Worm (Caenorhabditis elegans) whole organism, L1 larva: ENCODE results near the gene exc-7.

Experiments
- F16B12.6 ChIP-seq: fragments of 150-350 bp; optimal IDR thresholded peaks from 2 replicates; lab custom pipeline; 2014; ENCODE audit warnings: missing biosample characterization, missing genetic modification characterization
- aha-1 ChIP-seq: fragments of 150-350 bp; optimal IDR thresholded peaks from 2 replicates; lab custom pipeline; 2014; ENCODE audit warnings: missing biosample characterization, missing genetic modification characterization
- alr-1 ChIP-seq: fragments of 200-800 bp; sonication (Bioruptor generic); optimal IDR thresholded peaks from 2 replicates; lab custom pipeline; 2018; ENCODE audit warnings: borderline replicate concordance, mild to moderate bottlenecking, missing genetic modification characterization, missing compliant biosample characterization
- blmp-1 ChIP-seq: fragments of 150-350 bp; optimal IDR thresholded peaks from 2 replicates; lab custom pipeline; 2014; ENCODE audit warnings: missing biosample characterization, missing genetic modification characterization
- ceh-8 ChIP-seq: fragments of 200-800 bp; sonication (Bioruptor generic); optimal IDR thresholded peaks from 2 replicates; lab custom pipeline; 2018; ENCODE audit warnings: mild to moderate bottlenecking, missing genetic modification characterization, moderate library complexity, missing compliant biosample characterization
- ceh-90 ChIP-seq: sonication (generic microtip); optimal IDR thresholded peaks from 2 replicates; lab custom pipeline; 2016; ENCODE audit warnings: missing genetic modification characterization, missing compliant biosample characterization
- ces-1 ChIP-seq: fragments of 150-350 bp; optimal IDR thresholded peaks from 2 replicates; lab custom pipeline; 2014; ENCODE audit warnings: missing biosample characterization, missing genetic modification reagents, missing genetic modification characterization
- dpl-1 ChIP-seq, 3 experiments: fragments of 150-350 bp in 2 of 3; sonication (generic microtip) in 1 of 3; optimal IDR thresholded peaks; 2 replicates each; lab custom pipeline; 2014 to 2017; ENCODE audit warnings: missing biosample characterization in 3 of 3, missing genetic modification characterization in 3 of 3, missing genetic modification reagents in 3 of 3
- dsc-1 ChIP-seq: sonication (generic microtip); optimal IDR thresholded peaks from 2 replicates; lab custom pipeline; 2016; ENCODE audit warnings: mild to moderate bottlenecking, missing genetic modification characterization, missing compliant biosample characterization
- efl-1 ChIP-seq, 4 experiments: fragments of 150-350 bp; optimal IDR thresholded peaks in 3 of 4; peaks in 1 of 4; 1 replicate in 1 of 4; 2 replicates in 3 of 4; lab custom pipeline; 2014; ENCODE audit warnings: missing biosample characterization in 2 of 4, missing genetic modification characterization in 2 of 4, missing genetic modification reagents in 2 of 4
- efl-3 ChIP-seq: fragments of 200-800 bp; sonication (Bioruptor generic); optimal IDR thresholded peaks from 2 replicates; lab custom pipeline; 2018; ENCODE audit warnings: mild to moderate bottlenecking, missing genetic modification characterization, missing compliant biosample characterization
- egl-13 ChIP-seq: sonication (generic microtip); optimal IDR thresholded peaks from 2 replicates; lab custom pipeline; 2016; ENCODE audit warnings: missing genotype, missing genetic modification reagents, missing genetic modification characterization, missing compliant biosample characterization
- elt-2 ChIP-seq: sonication (generic microtip); optimal IDR thresholded peaks from 2 replicates; lab custom pipeline; 2016; ENCODE audit warnings: missing genetic modification characterization, mild to moderate bottlenecking, inconsistent platforms, missing compliant biosample characterization, missing genetic modification reagents
- elt-3 ChIP-seq, 6 experiments: fragments of 150-350 bp in 1 of 6; sonication (generic microtip); optimal IDR thresholded peaks; 2 replicates each; lab custom pipeline; 2017 to 2018; ENCODE audit warnings: missing biosample characterization in 6 of 6, missing genetic modification characterization in 6 of 6, inconsistent platforms in 1 of 6
- fkh-4 ChIP-seq: sonication (generic microtip); optimal IDR thresholded peaks from 2 replicates; lab custom pipeline; 2016; ENCODE audit warnings: missing compliant biosample characterization, missing genetic modification characterization, borderline replicate concordance
- grh-1 ChIP-seq: fragments of 200-800 bp; sonication (Bioruptor generic); IDR thresholded peaks from 2 replicates; pipeline ENCODE4 v1.3.6; 2022; ENCODE audit warnings: missing genetic modification reagents, missing genetic modification characterization, missing compliant biosample characterization
- hlh-17 ChIP-seq: fragments of 200-800 bp; sonication (Bioruptor generic); optimal IDR thresholded peaks from 2 replicates; lab custom pipeline; 2018; ENCODE audit warnings: missing genetic modification characterization, mild to moderate bottlenecking, missing compliant biosample characterization, moderate library complexity, borderline replicate concordance
- hlh-4 ChIP-seq: sonication (generic microtip); optimal IDR thresholded peaks from 2 replicates; lab custom pipeline; 2016; ENCODE audit warnings: mild to moderate bottlenecking, missing genetic modification characterization, missing compliant biosample characterization
- irx-1 ChIP-seq: sonication (generic microtip); optimal IDR thresholded peaks from 2 replicates; lab custom pipeline; 2016; ENCODE audit warnings: missing genetic modification characterization, missing compliant biosample characterization
- jun-1 ChIP-seq: fragments of 150-350 bp; optimal IDR thresholded peaks from 2 replicates; lab custom pipeline; 2014; ENCODE audit warnings: missing biosample characterization, missing genetic modification reagents, missing genetic modification characterization
- lin-14 ChIP-seq: fragments of 200-800 bp; sonication (Bioruptor generic); optimal IDR thresholded peaks from 2 replicates; lab custom pipeline; 2018; ENCODE audit warnings: mild to moderate bottlenecking, missing genetic modification characterization, moderate library complexity, missing compliant biosample characterization
- lin-15B ChIP-seq: fragments of 150-350 bp; sonication (generic microtip); optimal IDR thresholded peaks from 3 replicates; lab custom pipeline; 2014; ENCODE audit warnings: missing biosample characterization, missing genetic modification characterization
- lin-35 ChIP-seq, 2 experiments: fragments of 150-350 bp; optimal IDR thresholded peaks; 2 replicates each; lab custom pipeline; 2014; ENCODE audit warnings: missing biosample characterization in 2 of 2, missing genetic modification characterization in 2 of 2, missing genetic modification reagents in 2 of 2
- lin-39 ChIP-seq: fragments of 150-350 bp; optimal IDR thresholded peaks from 2 replicates; lab custom pipeline; 2014; ENCODE audit warnings: missing biosample characterization, missing genetic modification reagents, missing genetic modification characterization
- lsy-2 ChIP-seq, 2 experiments: fragments of 150-350 bp; optimal IDR thresholded peaks; 2 replicates each; lab custom pipeline; 2014; ENCODE audit warnings: missing biosample characterization in 2 of 2, missing genetic modification characterization in 2 of 2
- mep-1 ChIP-seq: fragments of 150-350 bp; optimal IDR thresholded peaks from 2 replicates; lab custom pipeline; 2014; ENCODE audit warnings: missing biosample characterization, missing genetic modification characterization
- nhr-12 ChIP-seq: sonication (generic microtip); optimal IDR thresholded peaks from 2 replicates; lab custom pipeline; 2017; ENCODE audit warnings: missing biosample characterization, missing genetic modification characterization
- nhr-19 ChIP-seq: fragments of 200-800 bp; sonication (Bioruptor generic); conservative IDR thresholded peaks from 2 replicates; pipeline ENCODE4 v1.3.6; 2022; ENCODE audit warnings: missing genetic modification characterization, missing compliant biosample characterization
- nhr-20 ChIP-seq: sonication (generic microtip); optimal IDR thresholded peaks from 2 replicates; lab custom pipeline; 2016; ENCODE audit warnings: mild to moderate bottlenecking, missing genetic modification characterization, missing compliant biosample characterization
- nhr-28 ChIP-seq: fragments of 150-350 bp; optimal IDR thresholded peaks from 2 replicates; lab custom pipeline; 2014; ENCODE audit warnings: missing biosample characterization, missing genetic modification characterization
- nhr-47 ChIP-seq: sonication (generic microtip); optimal IDR thresholded peaks from 2 replicates; lab custom pipeline; 2016; ENCODE audit warnings: mild to moderate bottlenecking, missing genetic modification characterization, moderate library complexity, missing compliant biosample characterization
- nhr-71 ChIP-seq: sonication (generic microtip); optimal IDR thresholded peaks from 2 replicates; lab custom pipeline; 2016; ENCODE audit warnings: mild to moderate bottlenecking, missing genetic modification characterization, moderate library complexity, missing compliant biosample characterization
- nhr-76 ChIP-seq: sonication (generic microtip); optimal IDR thresholded peaks from 2 replicates; lab custom pipeline; 2017; ENCODE audit warnings: missing biosample characterization, missing genetic modification characterization
- nhr-85 ChIP-seq: sonication (generic microtip); peaks from one replicate; lab custom pipeline; 2016; ENCODE audit warnings: missing genetic modification characterization, inconsistent platforms, missing compliant biosample characterization
- pag-3 ChIP-seq: sonication (generic microtip); optimal IDR thresholded peaks from 2 replicates; lab custom pipeline; 2017; ENCODE audit warnings: missing genetic modification characterization, mild to moderate bottlenecking, missing compliant biosample characterization, antibody characterized with exemption, borderline replicate concordance; ENCODE audit not compliant: insufficient read depth
- pax-3 ChIP-seq: fragments of 200-800 bp; sonication (Bioruptor generic); optimal IDR thresholded peaks from 2 replicates; lab custom pipeline; 2018; ENCODE audit warnings: mild to moderate bottlenecking, missing genetic modification characterization, moderate library complexity, missing compliant biosample characterization
- rnt-1 ChIP-seq: sonication (generic microtip); optimal IDR thresholded peaks from 2 replicates; lab custom pipeline; 2016; ENCODE audit warnings: mild to moderate bottlenecking, missing genetic modification characterization, moderate library complexity, missing compliant biosample characterization
- skn-1 ChIP-seq: fragments of 150-350 bp; optimal IDR thresholded peaks from 2 replicates; lab custom pipeline; 2014; ENCODE audit warnings: missing biosample characterization, missing genetic modification characterization
- snu-23 ChIP-seq: sonication (generic microtip); optimal IDR thresholded peaks from 2 replicates; lab custom pipeline; 2016; ENCODE audit warnings: missing genetic modification characterization, missing compliant biosample characterization
- unc-130 ChIP-seq: fragments of 150-350 bp; optimal IDR thresholded peaks from 2 replicates; lab custom pipeline; 2017; ENCODE audit warnings: missing biosample characterization, missing genetic modification characterization, inconsistent platforms
- unc-62 ChIP-seq: fragments of 150-350 bp; optimal IDR thresholded peaks from 2 replicates; lab custom pipeline; 2014; ENCODE audit warnings: missing biosample characterization, missing genetic modification reagents, missing genetic modification characterization
- unc-86 ChIP-seq: sonication (generic microtip); optimal IDR thresholded peaks from 2 replicates; lab custom pipeline; 2016; ENCODE audit warnings: missing genetic modification characterization, missing compliant biosample characterization
- vab-15 ChIP-seq: sonication (generic microtip); optimal IDR thresholded peaks from 2 replicates; lab custom pipeline; 2017; ENCODE audit warnings: missing genotype, mild to moderate bottlenecking, missing genetic modification characterization, missing compliant biosample characterization
- xbp-1 ChIP-seq: sonication (generic microtip); optimal IDR thresholded peaks from 2 replicates; lab custom pipeline; 2016; ENCODE audit warnings: missing genetic modification characterization, missing compliant biosample characterization
- ztf-11 ChIP-seq, 2 experiments: sonication (generic microtip); optimal IDR thresholded peaks; 2 replicates each; lab custom pipeline; 2016 to 2017; ENCODE audit warnings: missing genetic modification characterization in 2 of 2, missing biosample characterization in 1 of 2, missing compliant biosample characterization in 1 of 2

Gene exc-7

DNA sequence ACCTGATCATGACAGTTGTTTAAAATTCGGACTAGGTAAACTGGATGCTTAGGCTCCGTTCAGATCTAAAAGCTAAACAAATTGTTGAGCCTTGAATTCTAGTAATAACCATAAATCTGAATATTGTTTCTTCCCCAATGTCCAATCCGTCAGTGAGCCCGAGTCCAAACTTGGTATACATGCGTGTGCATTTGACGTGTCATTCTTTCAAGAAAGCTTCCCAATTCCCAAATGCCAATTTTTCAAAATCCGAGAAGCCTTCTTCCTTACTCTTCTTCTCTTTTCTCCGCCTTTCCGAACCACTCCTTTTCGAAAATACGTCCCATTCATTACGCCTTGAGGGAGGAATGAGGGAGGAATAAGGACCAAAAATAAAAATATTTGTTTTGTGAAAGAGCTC, 937 bp downstream of the exc-7 start:
- no peak for TF ChIP-seq lin-15B (tag; lab: Kevin White, UChicago)
- TF ChIP-seq unc-86 = no peak
- TF ChIP-seq ceh-8 (GFP tag; lab: Kevin White, UChicago) = no peak
- peak; percentile 15 for TF ChIP-seq lin-14 (GFP tag; lab: Kevin White, UChicago)

DNA sequence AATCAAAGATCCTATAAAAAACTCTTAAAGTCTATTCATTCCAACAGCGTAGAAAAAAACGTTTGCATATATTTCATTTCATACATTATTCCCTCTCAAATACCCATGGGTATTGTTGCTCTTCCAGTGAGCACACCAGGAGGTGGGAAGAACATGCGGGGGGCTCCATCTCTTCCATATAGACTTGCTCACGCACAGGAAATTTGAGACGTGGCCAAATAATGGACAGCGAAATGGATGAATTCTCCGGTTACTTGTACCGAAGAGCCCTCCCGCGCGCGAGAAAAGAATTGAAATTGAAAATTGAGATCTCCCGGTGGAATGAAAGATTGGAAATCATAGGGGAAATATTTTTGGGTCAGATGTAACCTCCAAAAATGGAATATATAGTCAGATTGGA, 1.9 kb downstream of the exc-7 start:
- TF ChIP-seq xbp-1 (tag; lab: Kevin White, UChicago) = no peak

ce11 chrII:9583461-9583860, 7.7 kb downstream of the exc-7 start, which contains the start of gene wee-1.1:
Gene wee-1.1 (minus strand): TSS chrII:9583561.
- TF ChIP-seq ceh-90 (tag; lab: Kevin White, UChicago) (no peak), pax-3 (tag; lab: Kevin White, UChicago) (no peak), egl-13 (tag; lab: Kevin White, UChicago) (no peak), rnt-1 (tag; lab: Kevin White, UChicago) (no peak), nhr-85 (tag; lab: Kevin White, UChicago) (no peak), jun-1 (tag; lab: Kevin White, UChicago) (no peak), unc-62 (no peak), efl-3 (no peak), aha-1 (no peak), irx-1 (tag; lab: Kevin White, UChicago) (no peak)

DNA sequence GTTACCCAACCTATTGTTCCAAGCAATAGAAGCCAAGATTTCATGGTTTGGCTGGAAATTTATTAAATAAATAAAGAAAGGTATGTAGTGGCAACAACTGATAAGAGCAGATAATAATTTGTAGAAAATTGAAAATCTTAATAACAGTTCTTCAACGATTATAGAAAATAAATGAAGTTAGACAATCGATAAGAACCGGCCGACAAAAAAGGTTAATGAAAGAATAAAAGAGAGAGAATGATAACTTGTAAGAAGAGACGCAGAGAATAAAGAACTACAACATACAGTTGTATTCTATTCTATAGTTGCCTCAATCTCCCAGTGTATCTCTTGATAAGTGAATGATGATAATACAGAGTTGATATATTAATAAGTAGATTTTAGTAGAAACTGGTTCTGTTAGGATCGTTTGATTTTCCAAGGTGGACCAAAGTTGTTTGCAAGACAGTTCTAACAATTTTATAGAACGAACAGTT, 11.0 kb downstream of the exc-7 start, which contains the start of gene ugt-58:
TSS of gene ugt-58 (minus strand) at position 51 of the 476 bp plus-strand sequence.
- TF ChIP-seq ces-1 (GFP tag; lab: Kevin White, UChicago) (no peak), nhr-47 (tag; lab: Kevin White, UChicago) (no peak), hlh-17 (no peak), mep-1 (tag; lab: Kevin White, UChicago) (peak; percentile 29), fkh-4 (tag; lab: Kevin White, UChicago) (no peak), lsy-2 (tag; optimal IDR thresholded peaks at IDR 0.05; lab: Kevin White, UChicago) (peak; percentile 15 to 17), nhr-20 (peak; percentile 80), F16B12.6 (no peak), ztf-11 (tag; optimal IDR thresholded peaks at IDR 0.05; lab: Kevin White, UChicago) (no peak), blmp-1 (tag; lab: Kevin White, UChicago) (peak; percentile 23), lin-35 (GFP tag; optimal IDR thresholded peaks at IDR 0.05; lab: Kevin White, UChicago) (peak in 1 of 2 experiments; percentile 39), nhr-71 (tag; lab: Kevin White, UChicago) (peak; percentile 42), elt-2 (tag; lab: Kevin White, UChicago) (peak; percentile 40), snu-23 (GFP tag; lab: Kevin White, UChicago) (peak; percentile 27), jun-1 (tag; lab: Kevin White, UChicago) (no peak), irx-1 (tag; lab: Kevin White, UChicago) (no peak), nhr-28 (tag; lab: Kevin White, UChicago) (peak; percentile 36), nhr-76 (tag; lab: Kevin White, UChicago) (no peak), nhr-85 (tag; lab: Kevin White, UChicago) (peak; percentile 72), elt-3 (tag; optimal IDR thresholded peaks at IDR 0.05; lab: Kevin White, UChicago) (peak in 5 of 6 experiments; percentile 33 to 74 (median 53)), lin-14 (GFP tag; lab: Kevin White, UChicago) (peak; percentile 20), nhr-19 (GFP tag; lab: Robert Waterston, UW) (peak; percentile 22), skn-1 (peak; percentile 53)
- TF ChIP-seq, all 84 proteins: peak for 14

DNA sequence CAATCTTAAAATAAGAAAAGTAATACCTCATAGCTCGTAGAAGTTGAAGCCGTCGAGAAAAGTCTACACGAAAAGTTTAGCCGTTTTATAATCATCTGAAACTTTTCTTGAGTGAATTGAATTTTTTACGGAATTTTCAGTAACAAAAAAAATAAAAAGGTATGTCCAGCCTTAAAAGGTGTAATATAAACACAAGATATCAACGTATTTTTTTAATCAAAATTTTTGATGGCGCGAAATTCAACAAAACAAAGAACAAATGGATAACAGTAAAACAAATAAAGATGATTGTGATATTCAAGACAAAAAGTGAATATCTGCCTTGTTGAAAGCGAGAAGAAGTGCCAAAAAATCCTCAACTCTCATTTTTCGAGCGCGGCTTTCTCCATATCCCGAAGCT, 13.9 kb downstream of the exc-7 start, which contains the start of gene eral-1:
TSS of gene eral-1 (minus strand) at position 101 of the 400 bp plus-strand sequence.
- TF ChIP-seq dpl-1 (GFP tag; optimal IDR thresholded peaks at IDR 0.05; lab: Kevin White, UChicago) (no peak), lin-39 (no peak), nhr-12 (tag; lab: Kevin White, UChicago) (no peak), nhr-85 (tag; lab: Kevin White, UChicago) (no peak), vab-15 (tag; lab: Kevin White, UChicago) (no peak), pag-3 (no peak), nhr-20 (no peak), dsc-1 (tag; lab: Kevin White, UChicago) (no peak), grh-1 (GFP tag; lab: Robert Waterston, UW) (no peak), alr-1 (tag; lab: Kevin White, UChicago) (no peak), pax-3 (tag; lab: Kevin White, UChicago) (no peak), unc-130 (tag; lab: Kevin White, UChicago) (no peak), efl-1 (optimal IDR thresholded peaks at IDR 0.05; lab: Kevin White, UChicago) (no peak), efl-1 (GFP tag; optimal IDR thresholded peaks at IDR 0.05 in 1 of 2; lab: Kevin White, UChicago) (no peak), hlh-4 (no peak)
